Fruit fly (Drosophila melanogaster) whole organism, embryonic: ENCODE results near the gene g.

Experiments used
- Awh ChIP-seq: fragments of 200-800 bp; sonication (Bioruptor generic); IDR thresholded peaks from 2 replicates; pipeline ENCODE4, ENCODE4 v1.3.6; 2022; ENCODE audit warnings: missing biosample characterization, missing genetic modification characterization
- BEAF-32 ChIP-seq: fragments of 200-800 bp; sonication (Bioruptor generic); optimal IDR thresholded peaks from 3 replicates; lab custom pipeline; 2017; ENCODE audit warnings: missing biosample characterization, missing genetic modification characterization, mild to moderate bottlenecking, moderate library complexity, missing genetic modification reagents
- CG12104 ChIP-seq: fragments of 200-800 bp; sonication (Bioruptor generic); optimal IDR thresholded peaks from 3 replicates; lab custom pipeline; 2016; ENCODE audit warnings: missing biosample characterization, missing genetic modification characterization
- CG14710 ChIP-seq: fragments of 200-800 bp; sonication (Bioruptor generic); optimal IDR thresholded peaks from 3 replicates; lab custom pipeline; 2019; ENCODE audit warnings: missing biosample characterization, mild to moderate bottlenecking, missing genetic modification characterization, moderate library complexity
- CG14860 ChIP-seq: fragments of 200-800 bp; sonication (Bioruptor generic); IDR thresholded peaks from 3 replicates; pipeline ENCODE4 v1.3.6; 2022; ENCODE audit warnings: missing biosample characterization, missing genetic modification characterization; ENCODE audit not compliant: partially characterized antibody
- CG15601 ChIP-seq: fragments of 200-800 bp; sonication (Bioruptor generic); optimal IDR thresholded peaks from 3 replicates; lab custom pipeline; 2019; ENCODE audit warnings: missing biosample characterization, mild to moderate bottlenecking, missing genetic modification characterization, moderate library complexity
- CG16779 ChIP-seq: fragments of 200-800 bp; sonication (Bioruptor generic); IDR thresholded peaks from 2 replicates; pipeline ENCODE4 v1.3.6; 2022; ENCODE audit warnings: missing biosample characterization, missing genetic modification characterization
- CG17361 ChIP-seq: fragments of 200-800 bp; sonication (Bioruptor generic); IDR thresholded peaks from 3 replicates; pipeline ENCODE4 v1.3.6; 2022; ENCODE audit warnings: missing biosample characterization, missing genetic modification characterization
- CG18764 ChIP-seq: fragments of 200-800 bp; sonication (Bioruptor generic); optimal IDR thresholded peaks from 3 replicates; lab custom pipeline; 2016; ENCODE audit warnings: missing biosample characterization, missing genetic modification characterization
- CG2202 ChIP-seq: fragments of 200-800 bp; sonication (Bioruptor generic); optimal IDR thresholded peaks from 2 replicates; lab custom pipeline; 2018; ENCODE audit warnings: missing biosample characterization, mild to moderate bottlenecking, missing genetic modification characterization
- CG33557 ChIP-seq: fragments of 200-800 bp; sonication (Bioruptor generic); optimal IDR thresholded peaks from 2 replicates; lab custom pipeline; 2019; ENCODE audit warnings: missing biosample characterization, mild to moderate bottlenecking, missing genetic modification characterization, moderate library complexity
- CG3726 ChIP-seq: fragments of 200-800 bp; sonication (Bioruptor generic); IDR thresholded peaks from 3 replicates; pipeline ENCODE4, ENCODE4 v1.3.6; 2022; ENCODE audit warnings: missing biosample characterization, missing genetic modification characterization
- CG43689 ChIP-seq: fragments of 200-800 bp; sonication (Bioruptor generic); IDR thresholded peaks from 2 replicates; pipeline ENCODE4 v1.3.6; 2022; ENCODE audit warnings: missing biosample characterization, missing genetic modification characterization
- CG6175 ChIP-seq: fragments of 200-800 bp; sonication (Bioruptor generic); IDR thresholded peaks from 3 replicates; pipeline ENCODE4 v1.3.6; 2022; ENCODE audit warnings: missing biosample characterization, missing genetic modification characterization
- CG6254 ChIP-seq: fragments of 200-800 bp; sonication (Bioruptor generic); optimal IDR thresholded peaks from 3 replicates; lab custom pipeline; 2017; ENCODE audit warnings: mild to moderate bottlenecking, missing biosample characterization, missing genetic modification reagents, missing genetic modification characterization
- CG6683 ChIP-seq: fragments of 200-800 bp; sonication (Bioruptor generic); optimal IDR thresholded peaks from 2 replicates; lab custom pipeline; 2017; ENCODE audit warnings: missing biosample characterization, mild to moderate bottlenecking, missing genetic modification characterization, missing genetic modification reagents
- CG6765 ChIP-seq: fragments of 200-800 bp; sonication (Bioruptor generic); optimal IDR thresholded peaks from 3 replicates; lab custom pipeline; 2017; ENCODE audit warnings: missing biosample characterization, mild to moderate bottlenecking, missing genetic modification characterization
- CG7839 ChIP-seq: fragments of 200-800 bp; sonication (Bioruptor generic); optimal IDR thresholded peaks from 3 replicates; lab custom pipeline; 2018; ENCODE audit warnings: missing biosample characterization, mild to moderate bottlenecking, missing genetic modification characterization, moderate library complexity
- CG8765 ChIP-seq: fragments of 200-800 bp; sonication (Bioruptor generic); IDR thresholded peaks from 2 replicates; pipeline ENCODE4 v1.3.6; 2022; ENCODE audit warnings: missing biosample characterization, missing genetic modification characterization
- CG8924 ChIP-seq: fragments of 200-800 bp; optimal IDR thresholded peaks from 3 replicates; lab custom pipeline; 2019; ENCODE audit warnings: missing biosample characterization, mild to moderate bottlenecking, missing genetic modification characterization, moderate library complexity
- CG9817 ChIP-seq: fragments of 200-800 bp; sonication (Bioruptor generic); optimal IDR thresholded peaks from 2 replicates; lab custom pipeline; 2018; ENCODE audit warnings: missing biosample characterization, mild to moderate bottlenecking, missing genetic modification characterization, moderate library complexity
- D ChIP-seq, 2 experiments: fragments of 200-800 bp in 1 of 2; fragments of >200 bp in 1 of 2; sonication (Bioruptor generic) in 1 of 2; optimal IDR thresholded peaks; 2 replicates in 1 of 2; 3 replicates in 1 of 2; lab custom pipeline; 2017; ENCODE audit warnings: mild to moderate bottlenecking in 1 of 2, missing biosample characterization in 1 of 2, missing genetic modification characterization in 1 of 2, missing genetic modification reagents in 1 of 2
- Dbx ChIP-seq: fragments of 200-800 bp; sonication (Bioruptor generic); IDR thresholded peaks from 3 replicates; pipeline ENCODE4 v1.3.6; 2022; ENCODE audit warnings: missing biosample characterization, missing genetic modification characterization
- Dip3 ChIP-seq: fragments of 200-800 bp; sonication (Bioruptor generic); optimal IDR thresholded peaks from 3 replicates; lab custom pipeline; 2016; ENCODE audit warnings: missing biosample characterization, missing genetic modification characterization
- Doc3 ChIP-seq: fragments of 200-800 bp; sonication (Bioruptor generic); IDR thresholded peaks from 3 replicates; pipeline ENCODE4 v1.3.6; 2022; ENCODE audit warnings: missing biosample characterization, missing genetic modification characterization; ENCODE audit not compliant: partially characterized antibody
- Elba2 ChIP-seq: fragments of 200-800 bp; sonication (Bioruptor generic); optimal IDR thresholded peaks from 3 replicates; lab custom pipeline; 2016; ENCODE audit warnings: missing biosample characterization, missing genetic modification characterization
- Gsc ChIP-seq: fragments of 200-800 bp; sonication (Bioruptor generic); IDR thresholded peaks from 2 replicates; pipeline ENCODE4 v1.3.6; 2022; ENCODE audit warnings: missing biosample characterization, missing genetic modification characterization
- HmgD ChIP-seq: fragments of 200-800 bp; sonication (Bioruptor generic); optimal IDR thresholded peaks from 3 replicates; lab custom pipeline; 2016; ENCODE audit warnings: missing biosample characterization, missing genetic modification characterization
- Hr3 ChIP-seq: fragments of 200-800 bp; sonication (Bioruptor generic); optimal IDR thresholded peaks from 3 replicates; lab custom pipeline; 2016; ENCODE audit warnings: missing biosample characterization, missing genetic modification characterization
- Oaz ChIP-seq: fragments of 200-800 bp; sonication (Bioruptor generic); IDR thresholded peaks from 2 replicates; pipeline ENCODE4 v1.3.6; 2022; ENCODE audit warnings: missing biosample characterization, missing genetic modification characterization
- Side ChIP-seq: fragments of 200-800 bp; sonication (Bioruptor generic); optimal IDR thresholded peaks from 2 replicates; lab custom pipeline; 2016; ENCODE audit warnings: missing biosample characterization, missing genetic modification characterization
- ap ChIP-seq: fragments of 200-800 bp; sonication (Bioruptor generic); IDR thresholded peaks from 2 replicates; pipeline ENCODE4 v1.3.6; 2022; ENCODE audit warnings: missing biosample characterization, missing genetic modification characterization
- az2 ChIP-seq: fragments of 200-800 bp; sonication (Bioruptor generic); optimal IDR thresholded peaks from 3 replicates; lab custom pipeline; 2016; ENCODE audit warnings: missing biosample characterization, missing genetic modification characterization
- crp ChIP-seq, 2 experiments: fragments of 200-800 bp; sonication (Bioruptor generic); optimal IDR thresholded peaks; 2 replicates in 1 of 2; 3 replicates in 1 of 2; lab custom pipeline; 2017; ENCODE audit warnings: missing biosample characterization in 2 of 2, missing genetic modification characterization in 2 of 2, mild to moderate bottlenecking in 1 of 2, moderate library complexity in 1 of 2
- dimm ChIP-seq: fragments of 200-800 bp; sonication (Bioruptor generic); IDR thresholded peaks from 2 replicates; pipeline ENCODE4 v1.3.6; 2022; ENCODE audit warnings: missing biosample characterization, missing genetic modification characterization
- gfzf ChIP-seq: fragments of 200-800 bp; sonication (Bioruptor generic); optimal IDR thresholded peaks from 2 replicates; lab custom pipeline; 2016; ENCODE audit warnings: missing biosample characterization, mild to moderate bottlenecking, missing genetic modification characterization, moderate library complexity
- gt ChIP-seq: fragments of 200-800 bp; sonication (Bioruptor generic); IDR thresholded peaks from 2 replicates; pipeline ENCODE4 v1.3.6; 2022; ENCODE audit warnings: missing biosample characterization, missing genetic modification characterization
- jigr1 ChIP-seq: fragments of 200-800 bp; sonication (Bioruptor generic); IDR thresholded peaks from 3 replicates; pipeline ENCODE4 v1.3.6; 2022; ENCODE audit warnings: missing biosample characterization, missing genetic modification characterization
- klu ChIP-seq: fragments of 200-800 bp; sonication (Bioruptor generic); IDR thresholded peaks from 2 replicates; pipeline ENCODE4 v1.3.6; 2022; ENCODE audit warnings: missing biosample characterization, missing genetic modification characterization
- lola ChIP-seq, 3 experiments: fragments of >200 bp in 2 of 3; fragments of 200-800 bp in 1 of 3; sonication (Bioruptor generic) in 1 of 3; optimal IDR thresholded peaks; 2 replicates each; lab custom pipeline; 2017 to 2019; ENCODE audit warnings: missing biosample characterization in 3 of 3, missing genetic modification characterization in 3 of 3, mild to moderate bottlenecking in 1 of 3, moderate library complexity in 1 of 3
- nau ChIP-seq: fragments of 200-800 bp; sonication (Bioruptor generic); optimal IDR thresholded peaks from 3 replicates; lab custom pipeline; 2017; ENCODE audit warnings: missing biosample characterization, mild to moderate bottlenecking, missing genetic modification characterization, missing genetic modification reagents
- pho ChIP-seq: fragments of 200-800 bp; sonication (Bioruptor generic); optimal IDR thresholded peaks from 2 replicates; lab custom pipeline; 2016; ENCODE audit warnings: missing biosample characterization, missing genetic modification characterization
- pros ChIP-seq: fragments of 200-800 bp; sonication (Bioruptor generic); optimal IDR thresholded peaks from 3 replicates; lab custom pipeline; 2019; ENCODE audit warnings: missing biosample characterization, mild to moderate bottlenecking, missing genetic modification characterization, moderate library complexity
- run ChIP-seq: fragments of 200-800 bp; sonication (Bioruptor generic); optimal IDR thresholded peaks from 3 replicates; lab custom pipeline; 2018; ENCODE audit warnings: missing biosample characterization, mild to moderate bottlenecking, missing genetic modification characterization
- salm ChIP-seq: fragments of 200-800 bp; sonication (Bioruptor generic); optimal IDR thresholded peaks from 2 replicates; lab custom pipeline; 2018; ENCODE audit warnings: missing biosample characterization, mild to moderate bottlenecking, missing genetic modification characterization
- sd ChIP-seq: fragments of 200-800 bp; sonication (Bioruptor generic); optimal IDR thresholded peaks from 3 replicates; lab custom pipeline; 2018; ENCODE audit warnings: missing biosample characterization, mild to moderate bottlenecking, missing genetic modification characterization, moderate library complexity
- sens-2 ChIP-seq: fragments of 200-800 bp; sonication (Bioruptor generic); IDR thresholded peaks from 2 replicates; pipeline ENCODE4 v1.3.6; 2022; ENCODE audit warnings: missing biosample characterization, missing genetic modification characterization
- ssp ChIP-seq: fragments of 200-800 bp; sonication (Bioruptor generic); IDR thresholded peaks from 2 replicates; pipeline ENCODE4 v1.3.6; 2022; ENCODE audit warnings: missing biosample characterization, missing genetic modification characterization
- twi ChIP-seq: fragments of 200-800 bp; optimal IDR thresholded peaks from 2 replicates; lab custom pipeline; 2019; ENCODE audit warnings: missing biosample characterization, mild to moderate bottlenecking, missing genetic modification characterization, moderate library complexity

Gene g

dm6 chrX:13762372-13762883 is 26.4 kb upstream of the g start, which contains the start of gene rdgB:
TSS of gene rdgB (plus strand) at chrX:13762752.
- TF ChIP-seq CG8924 (tag; lab: Kevin White, UChicago) (peak; percentile 78), CG18764 (GFP tag; lab: Kevin White, UChicago) (no peak), CG3726 (GFP tag; lab: Robert Waterston, UW) (no peak), CG14710 (tag; lab: Kevin White, UChicago) (peak; percentile 70), Hr3 (peak; percentile 77), sens-2 (GFP tag; lab: Robert Waterston, UW) (no peak), CG16779 (no peak), crp (GFP tag; optimal IDR thresholded peaks at IDR 0.05; lab: Kevin White, UChicago) (peak in 1 of 2 experiments; percentile 37), gt (GFP tag; lab: Robert Waterston, UW) (no peak), CG6765 (peak; percentile 78), pho (GFP tag; lab: Kevin White, UChicago) (peak; percentile 57), CG6175 (GFP tag; lab: Robert Waterston, UW) (no peak), nau (GFP tag; lab: Kevin White, UChicago) (peak; percentile 70), BEAF-32 (GFP tag; lab: Kevin White, UChicago) (no peak), Dbx (GFP tag; lab: Robert Waterston, UW) (peak; percentile 76; the same call in 2 of the 3 replicates), CG8765 (GFP tag; lab: Robert Waterston, UW) (no peak), sd (tag; lab: Kevin White, UChicago) (no peak), Dip3 (GFP tag; lab: Kevin White, UChicago) (peak; percentile 42), twi (tag; lab: Kevin White, UChicago) (peak; percentile 63), CG17361 (peak; percentile 94), dimm (GFP tag; lab: Robert Waterston, UW) (no peak), CG43689 (GFP tag; lab: Robert Waterston, UW) (no peak), CG15601 (tag; lab: Kevin White, UChicago) (peak; percentile 78), CG2202 (tag; lab: Kevin White, UChicago) (no peak), Gsc (GFP tag; lab: Robert Waterston, UW) (0 out of 2 replicates have a peak, but pooled peaks have one; percentile 29), Awh (GFP tag; lab: Robert Waterston, UW) (no peak), pros (no peak), ssp (peak; percentile 68), ap (GFP tag; lab: Robert Waterston, UW) (0 out of 2 replicates have a peak, but pooled peaks have one; percentile 14), klu (peak; percentile 62; the same call in 1 of the 2 replicates), Side (no peak), Elba2 (GFP tag; lab: Kevin White, UChicago) (no peak), Oaz (peak; percentile 45; the same call in 1 of the 2 replicates), CG7839 (tag; lab: Kevin White, UChicago) (peak; percentile 90), lola (GFP tag; optimal IDR thresholded peaks at IDR 0.05; lab: Kevin White, UChicago) (peak in 1 of 3 experiments; percentile 72), D (optimal IDR thresholded peaks at IDR 0.05; lab: Kevin White, UChicago) (no peak), D (GFP tag; optimal IDR thresholded peaks at IDR 0.05; lab: Kevin White, UChicago) (peak; percentile 76), salm (tag; lab: Kevin White, UChicago) (peak; percentile 55), jigr1 (GFP tag; lab: Robert Waterston, UW) (peak; percentile 47; the same call in 1 of the 3 replicates), Doc3 (GFP tag; lab: Robert Waterston, UW) (no peak), CG6254 (GFP tag; lab: Kevin White, UChicago) (peak; percentile 36), CG12104 (GFP tag; lab: Kevin White, UChicago) (peak; percentile 69), CG14860 (GFP tag; lab: Robert Waterston, UW) (no peak), run (peak; percentile 68), CG33557 (GFP tag; lab: Kevin White, UChicago) (peak; percentile 43), HmgD (GFP tag; lab: Kevin White, UChicago) (no peak), CG6683 (GFP tag; lab: Kevin White, UChicago) (peak; percentile 31), CG9817 (peak; percentile 70), az2 (GFP tag; lab: Kevin White, UChicago) (peak; percentile 73), gfzf (GFP tag; lab: Kevin White, UChicago) (no peak)
